Fruit fly (Drosophila melanogaster) S2 (cell line): Measurements from ENCODE around the gene Ts.

ENCODE experiments used
- CG8478 ChIP-seq: fragments of >200 bp; optimal IDR thresholded peaks from 2 replicates; lab custom pipeline; 2018
- CTCF ChIP-seq, 2 experiments: fragments of >200 bp; optimal IDR thresholded peaks; 2 replicates each; lab custom pipeline; 2018

- no peak for TF ChIP-seq CG8478
- no peak for TF ChIP-seq CTCF (optimal IDR thresholded peaks at IDR 0.05; lab: Kevin White, UChicago)
Measured at dm6 chr2L:2969438-2969837, at the start of gene Ts.
